Fruit fly (Drosophila melanogaster) whole organism, embryonic: ENCODE results near the gene CG14230.
A peak's percentile ranks its signal among the peaks of the same experiment; 100 is the strongest.

Source experiments
- ATbp ChIP-seq: fragments of 200-800 bp; sonication (Bioruptor generic); optimal IDR thresholded peaks from 2 replicates; lab custom pipeline; 2017; ENCODE audit warnings: missing biosample characterization, mild to moderate bottlenecking, missing genetic modification characterization, missing genetic modification reagents
- Bteb2 ChIP-seq: fragments of 200-800 bp; sonication (Bioruptor generic); optimal IDR thresholded peaks from 2 replicates; lab custom pipeline; 2016; ENCODE audit warnings: missing biosample characterization, missing genetic modification characterization
- CG12104 ChIP-seq: fragments of 200-800 bp; sonication (Bioruptor generic); optimal IDR thresholded peaks from 3 replicates; lab custom pipeline; 2016; ENCODE audit warnings: missing biosample characterization, missing genetic modification characterization
- CG13287 ChIP-seq: fragments of 200-800 bp; sonication (Bioruptor generic); IDR thresholded peaks from 2 replicates; pipeline ENCODE4 v1.3.6; 2022; ENCODE audit warnings: missing biosample characterization, missing genetic modification characterization; ENCODE audit not compliant: partially characterized antibody
- CG1602 ChIP-seq: fragments of 200-800 bp; sonication (Bioruptor generic); optimal IDR thresholded peaks from 3 replicates; lab custom pipeline; 2016; ENCODE audit warnings: missing biosample characterization, missing genetic modification characterization
- CG16863 ChIP-seq: fragments of 200-800 bp; sonication (Bioruptor generic); optimal IDR thresholded peaks from 3 replicates; lab custom pipeline; 2016; ENCODE audit warnings: missing biosample characterization, missing genetic modification characterization
- CG17829 ChIP-seq: fragments of 200-800 bp; optimal IDR thresholded peaks from 2 replicates; lab custom pipeline; 2019; ENCODE audit warnings: missing biosample characterization, mild to moderate bottlenecking, missing genetic modification characterization, moderate library complexity
- CG2199 ChIP-seq: fragments of 200-800 bp; sonication (Bioruptor generic); IDR thresholded peaks from 3 replicates; pipeline ENCODE4 v1.3.6; 2022; ENCODE audit warnings: missing biosample characterization, missing genetic modification characterization
- CG3163 ChIP-seq: fragments of 200-800 bp; sonication (Bioruptor generic); optimal IDR thresholded peaks from 3 replicates; lab custom pipeline; 2016; ENCODE audit warnings: missing biosample characterization, missing genetic modification characterization
- CG34422 ChIP-seq: fragments of 200-800 bp; sonication (Bioruptor generic); IDR thresholded peaks from 3 replicates; pipeline ENCODE4 v1.3.6; 2022; ENCODE audit warnings: missing biosample characterization, missing genetic modification characterization
- CG4282 ChIP-seq: fragments of 200-800 bp; sonication (Bioruptor generic); optimal IDR thresholded peaks from 2 replicates; lab custom pipeline; 2016; ENCODE audit warnings: missing biosample characterization, missing genetic modification characterization
- CG43689 ChIP-seq: fragments of 200-800 bp; sonication (Bioruptor generic); IDR thresholded peaks from 2 replicates; pipeline ENCODE4 v1.3.6; 2022; ENCODE audit warnings: missing biosample characterization, missing genetic modification characterization
- CG6689 ChIP-seq: fragments of 200-800 bp; sonication (Bioruptor generic); IDR thresholded peaks from 2 replicates; pipeline ENCODE4 v1.3.6; 2022; ENCODE audit warnings: missing biosample characterization, missing genetic modification characterization
- CG7372 ChIP-seq: fragments of 200-800 bp; sonication (Bioruptor generic); IDR thresholded peaks from 2 replicates; pipeline ENCODE4 v1.3.6; 2022; ENCODE audit warnings: missing biosample characterization, missing genetic modification characterization
- CG7745 ChIP-seq: fragments of 200-800 bp; sonication (Bioruptor generic); optimal IDR thresholded peaks from 2 replicates; lab custom pipeline; 2018; ENCODE audit warnings: missing biosample characterization, mild to moderate bottlenecking, missing genetic modification characterization, moderate library complexity
- CG7928 ChIP-seq: fragments of 200-800 bp; sonication (Bioruptor generic); optimal IDR thresholded peaks from 2 replicates; lab custom pipeline; 2017; ENCODE audit warnings: missing biosample characterization, mild to moderate bottlenecking, missing genetic modification characterization
- CG8478 ChIP-seq: fragments of >200 bp; optimal IDR thresholded peaks from 2 replicates; lab custom pipeline; 2018
- CG9437 ChIP-seq: fragments of 200-800 bp; sonication (Bioruptor generic); optimal IDR thresholded peaks from 2 replicates; lab custom pipeline; 2018; ENCODE audit warnings: missing biosample characterization, mild to moderate bottlenecking, missing genetic modification characterization
- Chrac-16 ChIP-seq: fragments of 200-800 bp; sonication (Bioruptor generic); optimal IDR thresholded peaks from 3 replicates; lab custom pipeline; 2016; ENCODE audit warnings: missing biosample characterization, missing genetic modification characterization
- CoRest ChIP-seq: fragments of 200-800 bp; sonication (Bioruptor generic); optimal IDR thresholded peaks from 3 replicates; lab custom pipeline; 2018; ENCODE audit warnings: missing biosample characterization, mild to moderate bottlenecking, missing genetic modification characterization, moderate library complexity
- CrebB ChIP-seq: fragments of 200-800 bp; sonication (Bioruptor generic); optimal IDR thresholded peaks from 3 replicates; lab custom pipeline; 2018; ENCODE audit warnings: missing biosample characterization, mild to moderate bottlenecking, missing genetic modification characterization
- Dfd ChIP-seq, 2 experiments: fragments of >200 bp; optimal IDR thresholded peaks; 2 replicates each; lab custom pipeline; 2017; ENCODE audit warnings: missing biosample characterization in 2 of 2, missing genetic modification characterization in 2 of 2
- Doc2 ChIP-seq: fragments of 200-800 bp; sonication (Bioruptor generic); IDR thresholded peaks from 2 replicates; pipeline ENCODE4 v1.3.6; 2022; ENCODE audit warnings: missing biosample characterization, missing genetic modification characterization
- Dp ChIP-seq: fragments of 200-800 bp; sonication (Bioruptor generic); optimal IDR thresholded peaks from 2 replicates; lab custom pipeline; 2018; ENCODE audit warnings: missing biosample characterization, mild to moderate bottlenecking, missing genetic modification characterization, moderate library complexity
- HLHmδ ChIP-seq: fragments of 200-800 bp; sonication (Bioruptor generic); optimal IDR thresholded peaks from 2 replicates; lab custom pipeline; 2018; ENCODE audit warnings: missing biosample characterization, mild to moderate bottlenecking, missing genetic modification characterization, moderate library complexity
- Hand ChIP-seq: fragments of 200-800 bp; sonication (Bioruptor generic); optimal IDR thresholded peaks from 2 replicates; lab custom pipeline; 2017; ENCODE audit warnings: mild to moderate bottlenecking, missing biosample characterization, missing genetic modification reagents, missing genetic modification characterization
- Hr39 ChIP-seq: fragments of >200 bp; optimal IDR thresholded peaks from 2 replicates; lab custom pipeline; 2017
- Side ChIP-seq: fragments of 200-800 bp; sonication (Bioruptor generic); optimal IDR thresholded peaks from 2 replicates; lab custom pipeline; 2016; ENCODE audit warnings: missing biosample characterization, missing genetic modification characterization
- Spps ChIP-seq: fragments of 200-800 bp; sonication (Bioruptor generic); optimal IDR thresholded peaks from 2 replicates; lab custom pipeline; 2018; ENCODE audit warnings: missing biosample characterization, mild to moderate bottlenecking, missing genetic modification characterization
- ase ChIP-seq: fragments of 200-800 bp; sonication (Bioruptor generic); IDR thresholded peaks from 3 replicates; pipeline ENCODE4 v1.3.6; 2022; ENCODE audit warnings: missing biosample characterization, missing genetic modification characterization
- bsh ChIP-seq, 2 experiments: fragments of 200-800 bp; sonication (Bioruptor generic); optimal IDR thresholded peaks; 2 replicates each; lab custom pipeline; 2017 to 2018; ENCODE audit warnings: mild to moderate bottlenecking in 2 of 2, missing biosample characterization in 2 of 2, missing genetic modification characterization in 2 of 2, moderate library complexity in 1 of 2
- chinmo ChIP-seq: fragments of 200-800 bp; sonication (Bioruptor generic); IDR thresholded peaks from 4 replicates; pipeline ENCODE4 v1.3.6; 2022; ENCODE audit warnings: missing biosample characterization, missing genetic modification characterization; ENCODE audit not compliant: partially characterized antibody
- ci ChIP-seq: fragments of 200-800 bp; sonication (Bioruptor generic); IDR thresholded peaks from 3 replicates; pipeline ENCODE4 v1.3.6; 2022; ENCODE audit warnings: missing biosample characterization, missing genetic modification characterization
- corto ChIP-seq: fragments of 200-800 bp; sonication (Bioruptor generic); optimal IDR thresholded peaks from 2 replicates; lab custom pipeline; 2016; ENCODE audit warnings: missing biosample characterization, mild to moderate bottlenecking, missing genetic modification characterization, moderate library complexity
- crc ChIP-seq: fragments of 200-800 bp; sonication (Bioruptor generic); optimal IDR thresholded peaks from 2 replicates; lab custom pipeline; 2016; ENCODE audit warnings: missing biosample characterization, missing genetic modification characterization
- crol ChIP-seq: fragments of 200-800 bp; sonication (Bioruptor generic); IDR thresholded peaks from 2 replicates; pipeline ENCODE4 v1.3.6; 2022; ENCODE audit warnings: missing biosample characterization, missing genetic modification characterization
- dpn ChIP-seq, 2 experiments: fragments of 200-800 bp; sonication (Bioruptor generic); optimal IDR thresholded peaks; 3 replicates each; lab custom pipeline; 2016; ENCODE audit warnings: missing biosample characterization in 2 of 2, missing genetic modification characterization in 2 of 2
- gcm ChIP-seq: fragments of 200-800 bp; sonication (Bioruptor generic); optimal IDR thresholded peaks from 2 replicates; lab custom pipeline; 2019; ENCODE audit warnings: missing biosample characterization, mild to moderate bottlenecking, missing genetic modification characterization, moderate library complexity
- gro ChIP-seq: fragments of 200-800 bp; sonication (Bioruptor generic); optimal IDR thresholded peaks from 2 replicates; lab custom pipeline; 2016; ENCODE audit warnings: missing biosample characterization, missing genetic modification characterization
- gsb-n ChIP-seq: fragments of 200-800 bp; sonication (Bioruptor generic); optimal IDR thresholded peaks from 3 replicates; lab custom pipeline; 2018; ENCODE audit warnings: missing biosample characterization, mild to moderate bottlenecking, missing genetic modification characterization
- hth ChIP-seq: fragments of >200 bp; optimal IDR thresholded peaks from 2 replicates; lab custom pipeline; 2017; ENCODE audit warnings: inconsistent platforms
- klu ChIP-seq: fragments of 200-800 bp; sonication (Bioruptor generic); IDR thresholded peaks from 2 replicates; pipeline ENCODE4 v1.3.6; 2022; ENCODE audit warnings: missing biosample characterization, missing genetic modification characterization
- maf-S ChIP-seq: fragments of 200-800 bp; sonication (Bioruptor generic); optimal IDR thresholded peaks from 2 replicates; lab custom pipeline; 2016; ENCODE audit warnings: missing biosample characterization, missing genetic modification characterization
- nom ChIP-seq: fragments of 200-800 bp; sonication (Bioruptor generic); optimal IDR thresholded peaks from 2 replicates; lab custom pipeline; 2017; ENCODE audit warnings: missing biosample characterization, missing genetic modification characterization, mild to moderate bottlenecking, moderate library complexity, missing genetic modification reagents
- org-1 ChIP-seq: fragments of 200-800 bp; sonication (Bioruptor generic); optimal IDR thresholded peaks from 2 replicates; lab custom pipeline; 2017; ENCODE audit warnings: missing biosample characterization, missing genetic modification characterization
- slbo ChIP-seq: fragments of 200-800 bp; sonication (Bioruptor generic); IDR thresholded peaks from 2 replicates; pipeline ENCODE4 v1.3.6; 2022; ENCODE audit warnings: missing biosample characterization, missing genetic modification characterization
- so ChIP-seq: fragments of 200-800 bp; sonication (Bioruptor generic); IDR thresholded peaks from 3 replicates; pipeline ENCODE4 v1.3.6; 2022; ENCODE audit warnings: missing biosample characterization, missing genetic modification characterization
- sr ChIP-seq: fragments of 200-800 bp; sonication (Bioruptor generic); IDR thresholded peaks from 3 replicates; pipeline ENCODE4 v1.3.6; 2022; ENCODE audit warnings: missing biosample characterization, missing genetic modification characterization
- tll ChIP-seq, 2 experiments: fragments of 200-800 bp in 1 of 2; fragments of >200 bp in 1 of 2; sonication (Bioruptor generic) in 1 of 2; optimal IDR thresholded peaks; 2 replicates each; lab custom pipeline; 2017 to 2019; ENCODE audit warnings: missing biosample characterization in 2 of 2, missing genetic modification characterization in 2 of 2, mild to moderate bottlenecking in 1 of 2, moderate library complexity in 1 of 2
- vvl ChIP-seq: fragments of 200-800 bp; sonication (Bioruptor generic); IDR thresholded peaks from 2 replicates; pipeline ENCODE4 v1.3.6; 2022; ENCODE audit warnings: missing biosample characterization, missing genetic modification characterization

CG14230 gene

DNA sequence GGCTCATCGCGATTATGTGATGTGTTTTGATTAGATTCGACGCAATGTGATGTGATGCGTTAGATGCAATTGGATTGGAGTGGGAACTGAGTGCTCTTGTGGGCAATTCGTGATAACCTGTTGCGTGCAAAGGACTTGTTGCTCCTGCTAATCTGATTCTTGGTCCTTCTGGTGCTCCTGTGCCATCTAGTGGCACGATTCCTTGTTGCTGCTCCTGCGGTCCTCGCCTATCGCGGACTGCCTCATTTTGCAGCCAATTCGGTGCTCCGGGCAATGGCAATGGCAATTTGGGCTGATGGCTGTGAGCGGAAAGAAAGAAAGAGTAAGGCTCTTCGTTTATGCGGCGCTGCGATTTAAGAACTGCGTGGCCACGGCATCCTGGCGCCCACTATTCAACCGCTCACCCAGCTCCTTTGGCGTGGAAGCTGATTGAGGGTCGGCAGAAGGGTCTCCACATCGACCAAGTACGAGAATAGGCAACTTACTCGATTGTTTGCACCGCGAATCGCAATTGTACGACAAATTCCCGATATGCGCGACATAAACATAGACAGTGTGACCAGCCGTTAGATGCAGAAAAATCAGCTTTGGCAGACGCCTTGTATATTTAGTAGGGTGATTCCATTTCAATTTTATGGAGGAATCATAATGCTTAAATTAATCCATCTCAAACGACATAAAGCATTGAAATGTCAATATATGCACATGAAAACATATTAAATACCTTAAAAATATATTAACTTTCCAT lies 10.9 kb upstream of the CG14230 start, which contains the start of gene Mer (continued):
- no peak for TF ChIP-seq Doc2
- peak; percentile 83 for TF ChIP-seq gcm
- 0 out of 3 replicates have a peak, but pooled peaks have one; percentile 53 for TF ChIP-seq CG2199 (GFP tag; lab: Robert Waterston, UW)
- peak; percentile 82 for TF ChIP-seq vvl (GFP tag; lab: Robert Waterston, UW)
- peak; percentile 56 for TF ChIP-seq Spps (tag; lab: Kevin White, UChicago)
- TF ChIP-seq ATbp (GFP tag; lab: Kevin White, UChicago): peak; percentile 73
- peak; percentile 87 for TF ChIP-seq CG17829 (tag; lab: Kevin White, UChicago)
- TF ChIP-seq gro (GFP tag; lab: Kevin White, UChicago): peak; percentile 79
- TF ChIP-seq tll (GFP tag; optimal IDR thresholded peaks at IDR 0.05; lab: Kevin White, UChicago): no peak
- peak; percentile 84; the same call in 1 of the 3 replicates for TF ChIP-seq so (GFP tag; lab: Robert Waterston, UW)
- TF ChIP-seq Chrac-16 (GFP tag; lab: Kevin White, UChicago): peak; percentile 81
- TF ChIP-seq CG7928 (GFP tag; lab: Kevin White, UChicago): peak; percentile 59
- peak; percentile 51; the same call in 1 of the 2 replicates for TF ChIP-seq klu (GFP tag; lab: Robert Waterston, UW)
- peak; percentile 79 for TF ChIP-seq nom (GFP tag; lab: Kevin White, UChicago)
- peak; percentile 82 for TF ChIP-seq crc (GFP tag; lab: Kevin White, UChicago)
- TF ChIP-seq CG12104 (GFP tag; lab: Kevin White, UChicago): peak; percentile 6
- peak; percentile 31; the same call in 1 of the 3 replicates for TF ChIP-seq sr (GFP tag; lab: Robert Waterston, UW)
- TF ChIP-seq hth (lab: Kevin White, UChicago): no peak
- peak; percentile 81 for TF ChIP-seq org-1 (GFP tag; lab: Kevin White, UChicago)
- TF ChIP-seq CG1602: peak; percentile 64
- TF ChIP-seq ci (GFP tag; lab: Robert Waterston, UW): peak; percentile 89
- TF ChIP-seq CrebB (tag; lab: Kevin White, UChicago): peak; percentile 83
- no peak for TF ChIP-seq Hr39 (lab: Kevin White, UChicago)
- TF ChIP-seq Bteb2 (GFP tag; lab: Kevin White, UChicago): peak; percentile 85
- peak; percentile 85 for TF ChIP-seq CG16863 (GFP tag; lab: Kevin White, UChicago)
- TF ChIP-seq bsh (GFP tag; optimal IDR thresholded peaks at IDR 0.05; lab: Kevin White, UChicago): peak; percentile 76 to 82
- peak; percentile 32 for TF ChIP-seq Dp (GFP tag; lab: Kevin White, UChicago)
- TF ChIP-seq CG7745 (tag; lab: Kevin White, UChicago): no peak
- peak; percentile 80 for TF ChIP-seq Hand (GFP tag; lab: Kevin White, UChicago)
- peak; percentile 90 for TF ChIP-seq Side
- peak; percentile 24; the same call in 1 of the 2 replicates for TF ChIP-seq crol (GFP tag; lab: Robert Waterston, UW)
- TF ChIP-seq CoRest (tag; lab: Kevin White, UChicago): peak; percentile 81
- peak; percentile 88 for TF ChIP-seq CG34422
- TF ChIP-seq dpn (GFP tag; optimal IDR thresholded peaks at IDR 0.05; lab: Kevin White, UChicago): peak; percentile 86 to 88
- TF ChIP-seq CG43689 (GFP tag; lab: Robert Waterston, UW): 0 out of 2 replicates have a peak, but pooled peaks have one; percentile 31
- TF ChIP-seq ase (GFP tag; lab: Robert Waterston, UW): peak; percentile 79; the same call in 2 of the 3 replicates
- peak; percentile 53; the same call in 1 of the 2 replicates for TF ChIP-seq CG13287 (GFP tag; lab: Robert Waterston, UW)
- peak; percentile 81 for TF ChIP-seq CG7372 (GFP tag; lab: Robert Waterston, UW)
- TF ChIP-seq gsb-n (tag; lab: Kevin White, UChicago): peak; percentile 65
- no peak for TF ChIP-seq HLHmδ (GFP tag; lab: Kevin White, UChicago)
- TF ChIP-seq Dfd (GFP tag; optimal IDR thresholded peaks at IDR 0.05; lab: Kevin White, UChicago): no peak
- no peak for TF ChIP-seq chinmo (GFP tag; lab: Robert Waterston, UW)
- peak; percentile 81 for TF ChIP-seq maf-S
- peak; percentile 72 for TF ChIP-seq CG3163 (GFP tag; lab: Kevin White, UChicago)
- peak; percentile 6 for TF ChIP-seq corto (GFP tag; lab: Kevin White, UChicago)
- peak; percentile 73 for TF ChIP-seq CG4282 (GFP tag; lab: Kevin White, UChicago)
- TF ChIP-seq CG6689 (GFP tag; lab: Robert Waterston, UW): peak; percentile 74
- peak; percentile 87 for TF ChIP-seq slbo (GFP tag; lab: Robert Waterston, UW)
- no peak for TF ChIP-seq CG8478 (lab: Kevin White, UChicago)
- TF ChIP-seq CG9437 (GFP tag; lab: Kevin White, UChicago): peak; percentile 57
